Fruit fly (Drosophila melanogaster) whole organism, wandering third instar larva: ENCODE results near the gene Xe7.

ENCODE experiments used
- CrebA ChIP-seq: fragments of 200-800 bp; sonication (Bioruptor generic); optimal IDR thresholded peaks from 2 replicates; lab custom pipeline; 2016; ENCODE audit warnings: missing biosample characterization, mild to moderate bottlenecking, missing genetic modification characterization, borderline replicate concordance
- Dif ChIP-seq: fragments of 200-275, 200-300 bp; sonication (Bioruptor generic); optimal IDR thresholded peaks from 2 replicates; lab custom pipeline; 2018; ENCODE audit warnings: missing biosample characterization, missing genetic modification characterization; ENCODE audit not compliant: partially characterized antibody
- GATAd ChIP-seq: sonication (Bioruptor generic); optimal IDR thresholded peaks from 2 replicates; lab custom pipeline; 2016; ENCODE audit warnings: missing biosample characterization, missing genetic modification characterization
- HLH106 ChIP-seq: fragments of 200-800 bp; optimal IDR thresholded peaks from 3 replicates; lab custom pipeline; 2019; ENCODE audit warnings: missing biosample characterization, mild to moderate bottlenecking, missing genetic modification characterization, moderate library complexity
- Hnf4 ChIP-seq: fragments of 200-800 bp; sonication (Bioruptor generic); optimal IDR thresholded peaks from 2 replicates; lab custom pipeline; 2016; ENCODE audit warnings: missing biosample characterization, mild to moderate bottlenecking, missing genetic modification characterization
- Hr78 ChIP-seq: fragments of >200 bp; optimal IDR thresholded peaks from 2 replicates; lab custom pipeline; 2017; ENCODE audit warnings: missing biosample characterization, missing genetic modification characterization
- Mio ChIP-seq: sonication (Bioruptor generic); optimal IDR thresholded peaks from 2 replicates; lab custom pipeline; 2016; ENCODE audit warnings: missing biosample characterization, missing genetic modification characterization
- Myc ChIP-seq: fragments of >200 bp; optimal IDR thresholded peaks from 2 replicates; lab custom pipeline; 2017
- N ChIP-seq: fragments of >200 bp; optimal IDR thresholded peaks from 2 replicates; lab custom pipeline; 2018; ENCODE audit warnings: missing biosample characterization, missing external identifiers, missing genetic modification characterization
- OdsH ChIP-seq: fragments of 200-800 bp; sonication (Bioruptor generic); optimal IDR thresholded peaks from 2 replicates; lab custom pipeline; 2016; ENCODE audit warnings: missing biosample characterization, mild to moderate bottlenecking, missing genetic modification characterization
- Rel ChIP-seq, 2 experiments: fragments of 200-800 bp; sonication (Bioruptor generic) in 1 of 2; optimal IDR thresholded peaks; 2 replicates in 1 of 2; 3 replicates in 1 of 2; lab custom pipeline; 2016 to 2019; ENCODE audit warnings: mild to moderate bottlenecking in 2 of 2, missing biosample characterization in 2 of 2, missing genetic modification characterization in 2 of 2, moderate library complexity in 1 of 2
- Sp1 ChIP-seq: fragments of 200-800 bp; sonication (Bioruptor generic); optimal IDR thresholded peaks from 3 replicates; lab custom pipeline; 2019; ENCODE audit warnings: missing biosample characterization, mild to moderate bottlenecking, missing genetic modification characterization, moderate library complexity
- Vsx2 ChIP-seq: fragments of 200-300, 225-300 bp; sonication (Bioruptor generic); optimal IDR thresholded peaks from 2 replicates; lab custom pipeline; 2018; ENCODE audit warnings: missing biosample characterization, missing genetic modification characterization; ENCODE audit not compliant: partially characterized antibody
- brk ChIP-seq: fragments of 200-800 bp; sonication (Bioruptor generic); optimal IDR thresholded peaks from 2 replicates; lab custom pipeline; 2016; ENCODE audit warnings: missing biosample characterization, mild to moderate bottlenecking, missing genetic modification characterization
- dl ChIP-seq, 2 experiments: fragments of 175-275, 200-275 bp in 1 of 2; fragments of 200-275 bp in 1 of 2; sonication (Bioruptor generic); optimal IDR thresholded peaks; lab custom pipeline; 2018; ENCODE audit warnings: mild to moderate bottlenecking in 2 of 2, missing biosample characterization in 2 of 2, missing genetic modification characterization in 2 of 2, moderate library complexity in 2 of 2; ENCODE audit not compliant: partially characterized antibody in 2 of 2, insufficient read depth in 1 of 2
- ey ChIP-seq: fragments of 200-800 bp; sonication (Bioruptor generic); optimal IDR thresholded peaks from 2 replicates; lab custom pipeline; 2016; ENCODE audit warnings: missing biosample characterization, missing genetic modification characterization
- foxo ChIP-seq, 2 experiments: fragments of 200-800 bp; sonication (Bioruptor generic); optimal IDR thresholded peaks; 2 replicates in 1 of 2; 3 replicates in 1 of 2; lab custom pipeline; 2016 to 2017; ENCODE audit warnings: missing biosample characterization in 2 of 2, missing genetic modification characterization in 2 of 2
- fru ChIP-seq: fragments of 200-800 bp; sonication (Bioruptor generic); optimal IDR thresholded peaks from 3 replicates; lab custom pipeline; 2016; ENCODE audit warnings: missing biosample characterization, mild to moderate bottlenecking, missing genetic modification characterization
- jim ChIP-seq: fragments of 175-275, 200-325 bp; sonication (Bioruptor generic); optimal IDR thresholded peaks from 2 replicates; lab custom pipeline; 2016; ENCODE audit warnings: missing biosample characterization, mild to moderate bottlenecking, missing genetic modification characterization
- pan ChIP-seq: fragments of >200 bp; optimal IDR thresholded peaks from 2 replicates; lab custom pipeline; 2017
- sage ChIP-seq: fragments of 200-800 bp; sonication (Bioruptor generic); optimal IDR thresholded peaks from 2 replicates; lab custom pipeline; 2016; ENCODE audit warnings: missing biosample characterization, mild to moderate bottlenecking, missing genetic modification characterization
- usp ChIP-seq: fragments of >200 bp; optimal IDR thresholded peaks from 2 replicates; lab custom pipeline; 2017; ENCODE audit warnings: missing biosample characterization, missing genetic modification characterization

The Xe7 gene

DNA sequence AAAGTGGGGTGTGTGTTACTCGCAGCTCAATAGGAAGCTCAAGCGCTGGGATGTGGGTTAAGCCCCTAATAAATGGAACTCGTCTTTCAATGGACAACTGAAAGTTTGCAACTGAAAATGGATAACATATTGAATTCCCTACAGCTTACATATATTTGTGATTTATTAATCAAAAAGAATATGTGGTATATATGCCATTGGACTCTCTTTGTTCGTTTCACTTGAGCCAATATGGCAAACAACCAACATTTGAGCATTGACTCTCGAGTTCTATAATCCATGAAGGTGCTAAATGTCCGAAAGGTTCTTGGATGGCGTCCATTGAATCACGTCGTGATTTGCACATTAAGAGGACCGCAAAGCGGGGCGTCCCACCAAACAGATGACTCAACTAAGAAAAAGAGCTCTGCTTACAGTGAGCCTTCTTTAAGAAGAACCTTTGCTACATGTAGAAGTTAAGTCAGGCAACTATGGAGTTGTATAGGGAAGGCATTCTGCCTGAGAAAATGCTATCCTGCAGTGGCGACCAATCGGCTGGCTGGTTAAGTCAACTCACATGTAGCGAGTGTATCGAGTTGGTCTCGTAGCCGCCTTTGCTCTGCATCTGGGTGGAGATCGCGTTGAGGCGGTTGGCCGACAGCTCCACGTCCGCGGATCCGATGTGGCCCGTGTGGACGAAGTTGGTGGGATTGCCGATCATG, 51.1 kb downstream of the Xe7 start:
- TF ChIP-seq usp, result no peak
- TF ChIP-seq N, result no peak
- no peak for TF ChIP-seq brk (GFP tag; lab: Kevin White, UChicago)
- TF ChIP-seq Mio (GFP tag; lab: Kevin White, UChicago), result no peak
- no peak for TF ChIP-seq Rel (GFP tag; optimal IDR thresholded peaks at IDR 0.05; lab: Kevin White, UChicago)
- TF ChIP-seq Rel (tag; optimal IDR thresholded peaks at IDR 0.05; lab: Kevin White, UChicago), result peak; percentile 87
- TF ChIP-seq pan (lab: Kevin White, UChicago), result no peak
- no peak for TF ChIP-seq Myc (lab: Kevin White, UChicago)
- TF ChIP-seq sage, result no peak
- no peak for TF ChIP-seq Hr78
- peak in 1 of 2 experiments; percentile 23 for TF ChIP-seq foxo (GFP tag; optimal IDR thresholded peaks at IDR 0.05; lab: Kevin White, UChicago)
- TF ChIP-seq CrebA, result no peak
- TF ChIP-seq jim (GFP tag; lab: Kevin White, UChicago), result no peak
- peak; percentile 6 for TF ChIP-seq HLH106
- TF ChIP-seq dl (GFP tag; optimal IDR thresholded peaks at IDR 0.05; lab: Kevin White, UChicago; ENCODE audit: insufficient read depth in 1 of 2, partially characterized antibody in 2 of 2), result no peak
- peak; percentile 18 for TF ChIP-seq ey (GFP tag; lab: Kevin White, UChicago)
- peak; percentile 12 for TF ChIP-seq fru (GFP tag; lab: Kevin White, UChicago)

DNA sequence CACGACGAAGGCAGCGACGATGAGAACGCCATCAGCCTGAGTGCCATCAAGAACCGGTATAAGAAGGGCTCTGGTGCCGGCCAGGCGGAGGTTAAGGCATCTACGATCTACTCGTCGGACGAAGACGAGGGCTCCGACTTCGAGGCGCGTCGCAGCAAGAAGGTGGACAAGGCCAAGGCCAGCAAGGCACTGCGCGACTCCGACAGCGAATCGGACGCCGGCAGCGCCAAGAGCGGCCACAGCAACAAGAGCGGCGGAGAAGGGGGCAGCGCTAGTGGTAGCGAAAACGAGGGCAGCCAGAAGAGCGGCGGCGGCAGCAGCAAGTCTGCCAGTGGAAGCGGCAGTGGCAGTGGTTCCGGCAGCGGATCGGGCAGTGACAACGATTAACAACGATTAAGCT, 53.6 kb downstream of the Xe7 start:
- TF ChIP-seq Sp1, result no peak
- TF ChIP-seq Myc (lab: Kevin White, UChicago), result no peak
- TF ChIP-seq Mio (GFP tag; lab: Kevin White, UChicago), result no peak
- no peak for TF ChIP-seq Vsx2
- TF ChIP-seq OdsH (GFP tag; lab: Kevin White, UChicago), result no peak
- no peak for TF ChIP-seq usp
- no peak for TF ChIP-seq ey (GFP tag; lab: Kevin White, UChicago)
- no peak for TF ChIP-seq GATAd (GFP tag; lab: Kevin White, UChicago)
- no peak for TF ChIP-seq Dif
- no peak for TF ChIP-seq Hnf4 (GFP tag; lab: Kevin White, UChicago)
- no peak for TF ChIP-seq foxo (GFP tag; optimal IDR thresholded peaks at IDR 0.05; lab: Kevin White, UChicago)
- TF ChIP-seq, all 38 proteins: peak for 0
